Worm (Caenorhabditis elegans) whole organism, young adult: ENCODE measurements around the gene C17B7.8.

Source experiments
- D2030.7 ChIP-seq: fragments of 200-800 bp; sonication (Bioruptor generic); IDR thresholded peaks from 2 replicates; pipeline ENCODE4 v1.3.6; 2022; ENCODE audit warnings: missing genetic modification reagents, missing genetic modification characterization, missing compliant biosample characterization
- F23B12.7 ChIP-seq: sonication (generic microtip); optimal IDR thresholded peaks from 2 replicates; lab custom pipeline; 2017; ENCODE audit warnings: missing genetic modification characterization, mild to moderate bottlenecking, missing compliant biosample characterization, antibody characterized with exemption, moderate library complexity; ENCODE audit not compliant: insufficient read depth
- Y53F4B.3 ChIP-seq: fragments of 200-800 bp; sonication (Bioruptor generic); IDR thresholded peaks from 2 replicates; pipeline ENCODE4 v1.3.6; 2022; ENCODE audit warnings: missing genetic modification reagents, missing genetic modification characterization, missing compliant biosample characterization
- cebp-2 ChIP-seq: fragments of 200-800 bp; sonication (Bioruptor generic); IDR thresholded peaks from 2 replicates; pipeline ENCODE4 v1.3.6; 2022; ENCODE audit warnings: missing genetic modification characterization, missing compliant biosample characterization
- lsy-27 ChIP-seq: sonication (generic microtip); optimal IDR thresholded peaks from 2 replicates; lab custom pipeline; 2017; ENCODE audit warnings: missing genetic modification characterization, mild to moderate bottlenecking, missing compliant biosample characterization, antibody characterized with exemption, missing genotype, borderline replicate concordance; ENCODE audit not compliant: insufficient read depth
- madf-6 ChIP-seq: fragments of 200-800 bp; sonication (Bioruptor generic); IDR thresholded peaks from 2 replicates; pipeline ENCODE4 v1.3.6; 2022; ENCODE audit warnings: missing genetic modification reagents, missing genetic modification characterization, missing compliant biosample characterization
- mxl-1 ChIP-seq: sonication (generic microtip); optimal IDR thresholded peaks from 2 replicates; lab custom pipeline; 2016; ENCODE audit warnings: missing genetic modification characterization, missing compliant biosample characterization
- pha-4 ChIP-seq: fragments of 150-350 bp; sonication (generic microtip); optimal IDR thresholded peaks from 2 replicates; lab custom pipeline; 2014; ENCODE audit warnings: missing biosample characterization, missing genetic modification reagents, missing genetic modification characterization
- snpc-1.1 ChIP-seq: sonication (generic microtip); optimal IDR thresholded peaks from 2 replicates; lab custom pipeline; 2017; ENCODE audit warnings: missing genetic modification characterization, mild to moderate bottlenecking, missing compliant biosample characterization, antibody characterized with exemption, moderate library complexity, missing genotype, missing genetic modification reagents; ENCODE audit not compliant: insufficient read depth
- snpc-4 ChIP-seq, 5 experiments: fragments of 150-350 bp in 1 of 5; sonication (generic microtip) in 4 of 5; optimal IDR thresholded peaks; 2 replicates each; lab custom pipeline; 2014 to 2018; ENCODE audit warnings: missing genetic modification characterization in 5 of 5, missing biosample characterization in 3 of 5, antibody characterized with exemption in 2 of 5, mild to moderate bottlenecking in 2 of 5, missing compliant biosample characterization in 2 of 5, missing genotype in 2 of 5, moderate library complexity in 2 of 5, missing genetic modification reagents in 1 of 5
- somi-1 ChIP-seq: fragments of 200-800 bp; sonication (Bioruptor generic); optimal IDR thresholded peaks from 2 replicates; lab custom pipeline; 2018; ENCODE audit warnings: mild to moderate bottlenecking, missing genetic modification characterization, missing compliant biosample characterization

DNA sequence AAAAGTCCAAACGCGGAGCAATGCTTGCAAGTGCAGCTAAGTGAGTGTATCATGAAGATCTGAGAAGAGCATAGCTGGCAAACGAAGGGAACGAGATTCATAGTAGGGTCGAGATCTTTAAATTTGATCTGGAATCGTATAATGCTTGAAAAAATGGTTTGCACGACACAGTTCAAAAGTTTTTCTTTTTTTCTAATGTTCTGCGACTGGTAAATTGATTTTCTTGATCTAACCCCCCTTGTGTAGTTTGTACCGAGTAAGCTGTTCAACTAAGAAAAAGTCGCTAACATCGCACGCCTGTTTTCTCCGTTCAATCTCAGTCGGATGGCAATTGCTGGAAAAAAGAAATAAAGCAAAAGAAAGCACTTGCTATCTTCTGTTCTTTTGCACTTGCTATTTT is 3.6 kb downstream of the C17B7.8 start, which contains the start of gene C17B7.14:
- TF ChIP-seq F23B12.7 (no peak), snpc-1.1 (tag; lab: Kevin White, UChicago) (no peak), pha-4 (tag; lab: Kevin White, UChicago) (no peak), lsy-27 (tag; lab: Kevin White, UChicago) (no peak), somi-1 (no peak), Y53F4B.3 (GFP tag; lab: Robert Waterston, UW) (no peak), mxl-1 (tag; lab: Kevin White, UChicago) (no peak), cebp-2 (GFP tag; lab: Robert Waterston, UW) (no peak), snpc-4 (GFP tag; optimal IDR thresholded peaks at IDR 0.05; lab: Kevin White, UChicago) (no peak), snpc-4 (tag; optimal IDR thresholded peaks at IDR 0.05; lab: Kevin White, UChicago) (no peak), D2030.7 (GFP tag; lab: Robert Waterston, UW) (no peak), madf-6 (GFP tag; lab: Robert Waterston, UW) (no peak)
